Worm (Caenorhabditis elegans) whole organism, L2 larva: ENCODE results near the gene Y67D8C.22.

Source experiments
- lin-13 ChIP-seq: fragments of 150-350 bp; optimal IDR thresholded peaks from 2 replicates; lab custom pipeline; 2014; ENCODE audit warnings: missing biosample characterization, missing genetic modification reagents, missing genetic modification characterization
- lsy-2 ChIP-seq, 2 experiments: fragments of 150-350 bp in 1 of 2; sonication (generic microtip) in 1 of 2; optimal IDR thresholded peaks; 2 replicates each; lab custom pipeline; 2014 to 2017; ENCODE audit warnings: missing biosample characterization in 2 of 2, missing genetic modification characterization in 2 of 2
- mab-5 ChIP-seq: fragments of 150-350 bp; optimal IDR thresholded peaks from 2 replicates; lab custom pipeline; 2014; ENCODE audit warnings: missing biosample characterization, missing genetic modification characterization

DNA sequence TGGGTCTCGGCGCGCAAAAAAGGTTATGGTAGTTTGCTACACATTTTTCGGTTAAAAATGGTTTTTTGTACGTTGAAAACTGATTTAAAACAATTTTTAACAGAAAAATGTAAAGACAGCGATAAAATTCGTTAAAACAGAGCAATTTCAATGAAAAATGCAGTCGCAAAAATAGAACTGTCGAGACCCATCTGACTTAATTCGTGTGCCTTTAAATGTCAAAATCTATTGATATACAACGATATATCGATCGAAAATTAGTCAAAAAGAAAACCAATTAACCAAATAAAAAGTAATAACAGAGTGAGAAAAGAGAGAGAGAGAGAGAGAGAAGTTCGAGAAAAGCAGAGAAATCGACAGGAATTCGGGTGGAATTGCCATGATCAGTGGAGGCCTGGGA is 45.0 kb upstream of the Y67D8C.22 start:
- TF ChIP-seq lsy-2 (tag; optimal IDR thresholded peaks at IDR 0.05; lab: Kevin White, UChicago) (no peak), mab-5 (no peak), lin-13 (no peak)
